Worm (Caenorhabditis elegans) whole organism, midembryonic: ENCODE results near the gene nspa-10.
"Not testable (repeated sequence)": the region's sequence is repeated elsewhere in the genome, so short reads cannot be mapped to it uniquely, and the experiment has no call there.

Experiments
- T22C8.4 ChIP-seq: fragments of 200-800 bp; sonication (Bioruptor generic); IDR thresholded peaks from 2 replicates; pipeline ENCODE4 v1.3.6; 2022; ENCODE audit warnings: missing genetic modification characterization, missing compliant biosample characterization
- cog-1 ChIP-seq: sonication (generic microtip); optimal IDR thresholded peaks from 2 replicates; lab custom pipeline; 2016; ENCODE audit warnings: missing genetic modification characterization, missing compliant biosample characterization
- flt-1 ChIP-seq: fragments of 200-800 bp; sonication (Bioruptor generic); IDR thresholded peaks from 2 replicates; pipeline ENCODE4 v1.3.6; 2022; ENCODE audit warnings: missing genetic modification characterization, missing compliant biosample characterization
- klf-2 ChIP-seq: fragments of 200-800 bp; sonication (Bioruptor generic); conservative IDR thresholded peaks from 2 replicates; pipeline ENCODE4 v1.3.6; 2022; ENCODE audit warnings: missing genetic modification reagents, missing genetic modification characterization, missing compliant biosample characterization
- med-1 ChIP-seq: sonication (generic microtip); optimal IDR thresholded peaks from 2 replicates; lab custom pipeline; 2017; ENCODE audit warnings: missing genetic modification characterization, mild to moderate bottlenecking, missing compliant biosample characterization, antibody characterized with exemption, missing genetic modification reagents; ENCODE audit not compliant: insufficient read depth
- ref-1 ChIP-seq: fragments of 200-800 bp; sonication (Bioruptor generic); conservative IDR thresholded peaks from 2 replicates; pipeline ENCODE4 v1.3.6; 2022; ENCODE audit warnings: missing genetic modification reagents, missing genetic modification characterization, missing compliant biosample characterization
- tab-1 ChIP-seq: fragments of 200-800 bp; sonication (Bioruptor generic); IDR thresholded peaks from 2 replicates; pipeline ENCODE4 v1.3.6; 2022; ENCODE audit warnings: missing genetic modification characterization, missing compliant biosample characterization
- ztf-23 ChIP-seq: fragments of 200-800 bp; sonication (Bioruptor generic); IDR thresholded peaks from 2 replicates; pipeline ENCODE4 v1.3.6; 2022; ENCODE audit warnings: missing genetic modification reagents, missing genetic modification characterization, missing compliant biosample characterization
- ztf-29 ChIP-seq: fragments of 200-800 bp; sonication (Bioruptor generic); IDR thresholded peaks from 2 replicates; pipeline ENCODE4 v1.3.6; 2022; ENCODE audit warnings: missing genetic modification reagents, missing genetic modification characterization, missing compliant biosample characterization

Gene nspa-10

ce11 chrV:14750357-14750756 is at the start of gene nspa-10:
TSS of gene nspa-10 (minus strand) at chrV:14750457.
- not testable (repeated sequence) for TF ChIP-seq tab-1 (GFP tag; lab: Robert Waterston, UW); T22C8.4; ztf-29 (GFP tag; lab: Robert Waterston, UW)

- TF ChIP-seq T22C8.4 = no peak
- TF ChIP-seq flt-1 (GFP tag; lab: Robert Waterston, UW) = no peak
- no peak for TF ChIP-seq ztf-29 (GFP tag; lab: Robert Waterston, UW)
- TF ChIP-seq cog-1 (tag; lab: Kevin White, UChicago) = no peak
- TF ChIP-seq tab-1 (GFP tag; lab: Robert Waterston, UW) = no peak
- TF ChIP-seq klf-2 (GFP tag; lab: Robert Waterston, UW) = no peak
- TF ChIP-seq ztf-23 (GFP tag; lab: Robert Waterston, UW) = no peak
Observed at ce11 chrV:14797886-14798285, 47.6 kb upstream of the nspa-10 start.

ce11 chrV:14793043-14793442 is 42.8 kb upstream of the nspa-10 start:
- TF ChIP-seq cog-1 (tag; lab: Kevin White, UChicago) (no peak), ztf-23 (GFP tag; lab: Robert Waterston, UW) (no peak), T22C8.4 (no peak), ztf-29 (GFP tag; lab: Robert Waterston, UW) (no peak), klf-2 (GFP tag; lab: Robert Waterston, UW) (no peak), tab-1 (GFP tag; lab: Robert Waterston, UW) (no peak), flt-1 (GFP tag; lab: Robert Waterston, UW) (no peak), med-1 (no peak), ref-1 (GFP tag; lab: Robert Waterston, UW) (no peak)

ce11 chrV:14792346-14792745 is 42.1 kb upstream of the nspa-10 start:
- TF ChIP-seq ref-1 (GFP tag; lab: Robert Waterston, UW) = no peak
- TF ChIP-seq flt-1 (GFP tag; lab: Robert Waterston, UW) = no peak
- no peak for TF ChIP-seq klf-2 (GFP tag; lab: Robert Waterston, UW)
- TF ChIP-seq ztf-29 (GFP tag; lab: Robert Waterston, UW) = no peak
- no peak for TF ChIP-seq tab-1 (GFP tag; lab: Robert Waterston, UW)
- no peak for TF ChIP-seq med-1
- TF ChIP-seq ztf-23 (GFP tag; lab: Robert Waterston, UW) = no peak
- TF ChIP-seq T22C8.4 = no peak
- no peak for TF ChIP-seq cog-1 (tag; lab: Kevin White, UChicago)

ce11 chrV:14791703-14792102 is 41.4 kb upstream of the nspa-10 start:
- TF ChIP-seq T22C8.4 (no peak), ref-1 (GFP tag; lab: Robert Waterston, UW) (no peak), cog-1 (tag; lab: Kevin White, UChicago) (no peak), klf-2 (GFP tag; lab: Robert Waterston, UW) (no peak)

- TF ChIP-seq klf-2 (GFP tag; lab: Robert Waterston, UW) (no peak), med-1 (no peak), ztf-29 (GFP tag; lab: Robert Waterston, UW) (no peak), tab-1 (GFP tag; lab: Robert Waterston, UW) (no peak), ztf-23 (GFP tag; lab: Robert Waterston, UW) (no peak), T22C8.4 (no peak)
Observed at ce11 chrV:14790792-14791191, 40.5 kb upstream of the nspa-10 start.

- no peak for TF ChIP-seq ztf-29 (GFP tag; lab: Robert Waterston, UW)
- TF ChIP-seq tab-1 (GFP tag; lab: Robert Waterston, UW) = no peak
- TF ChIP-seq cog-1 (tag; lab: Kevin White, UChicago) = no peak
- no peak for TF ChIP-seq klf-2 (GFP tag; lab: Robert Waterston, UW)
- no peak for TF ChIP-seq flt-1 (GFP tag; lab: Robert Waterston, UW)
- TF ChIP-seq T22C8.4 = no peak
- no peak for TF ChIP-seq med-1
- TF ChIP-seq ztf-23 (GFP tag; lab: Robert Waterston, UW) = no peak
- no peak for TF ChIP-seq ref-1 (GFP tag; lab: Robert Waterston, UW)
Observed at ce11 chrV:14788462-14788861, 38.2 kb upstream of the nspa-10 start.

- TF ChIP-seq tab-1 (GFP tag; lab: Robert Waterston, UW) = no peak
- no peak for TF ChIP-seq T22C8.4
- TF ChIP-seq klf-2 (GFP tag; lab: Robert Waterston, UW) = no peak
- TF ChIP-seq cog-1 (tag; lab: Kevin White, UChicago) = no peak
- TF ChIP-seq ztf-23 (GFP tag; lab: Robert Waterston, UW) = no peak
- TF ChIP-seq ztf-29 (GFP tag; lab: Robert Waterston, UW) = no peak
- TF ChIP-seq med-1 = no peak
- no peak for TF ChIP-seq ref-1 (GFP tag; lab: Robert Waterston, UW)
- no peak for TF ChIP-seq flt-1 (GFP tag; lab: Robert Waterston, UW)
Observed at ce11 chrV:14784787-14785186, 34.5 kb upstream of the nspa-10 start.

ce11 chrV:14784160-14784774 is 34.0 kb upstream of the nspa-10 start, which contains the start of gene Y50E8A.12:
TSS of gene Y50E8A.12 (minus strand) at chrV:14784210.
- TF ChIP-seq T22C8.4 = no peak
- no peak for TF ChIP-seq flt-1 (GFP tag; lab: Robert Waterston, UW)
- no peak for TF ChIP-seq cog-1 (tag; lab: Kevin White, UChicago)
- TF ChIP-seq klf-2 (GFP tag; lab: Robert Waterston, UW) = no peak
- TF ChIP-seq med-1 = no peak
- no peak for TF ChIP-seq ztf-23 (GFP tag; lab: Robert Waterston, UW)
- no peak for TF ChIP-seq tab-1 (GFP tag; lab: Robert Waterston, UW)
- no peak for TF ChIP-seq ztf-29 (GFP tag; lab: Robert Waterston, UW)
- TF ChIP-seq ref-1 (GFP tag; lab: Robert Waterston, UW) = no peak

ce11 chrV:14781130-14781529 is 30.9 kb upstream of the nspa-10 start, which contains the start of gene Y50E8A.11:
TSS of gene Y50E8A.11 (plus strand) at chrV:14781430.
- TF ChIP-seq cog-1 (tag; lab: Kevin White, UChicago) (no peak), ztf-23 (GFP tag; lab: Robert Waterston, UW) (no peak), ref-1 (GFP tag; lab: Robert Waterston, UW) (no peak), flt-1 (GFP tag; lab: Robert Waterston, UW) (no peak), ztf-29 (GFP tag; lab: Robert Waterston, UW) (no peak), med-1 (no peak)
